Worm (Caenorhabditis elegans) whole organism, mixed stage, embryonic: ENCODE data around the gene mtrr-1.
A peak's percentile ranks its signal among the peaks of the same experiment; 100 is the strongest.

Experiments
- M03D4.4 ChIP-seq: sonication (generic microtip); optimal IDR thresholded peaks from 2 replicates; lab custom pipeline; 2017; ENCODE audit warnings: mild to moderate bottlenecking, missing genetic modification characterization, missing compliant biosample characterization
- bed-3 ChIP-seq: fragments of 200-800 bp; sonication (Bioruptor generic); optimal IDR thresholded peaks from 3 replicates; lab custom pipeline; 2018; ENCODE audit warnings: mild to moderate bottlenecking, missing genetic modification characterization, moderate library complexity, missing compliant biosample characterization
- blmp-1 ChIP-seq: fragments of 150-350 bp; optimal IDR thresholded peaks from 2 replicates; lab custom pipeline; 2014; ENCODE audit warnings: missing biosample characterization, missing genetic modification characterization
- ceh-39 ChIP-seq: fragments of 150-350 bp; optimal IDR thresholded peaks from 2 replicates; lab custom pipeline; 2014; ENCODE audit warnings: missing biosample characterization, missing genetic modification characterization
- ces-1 ChIP-seq: fragments of 150-350 bp; optimal IDR thresholded peaks from 2 replicates; lab custom pipeline; 2014; ENCODE audit warnings: missing biosample characterization, missing genetic modification reagents, missing genetic modification characterization
- cnd-1 ChIP-seq: fragments of 200-800 bp; sonication (Bioruptor generic); optimal IDR thresholded peaks from 2 replicates; lab custom pipeline; 2018; ENCODE audit warnings: mild to moderate bottlenecking, missing genetic modification characterization, missing compliant biosample characterization
- drap-1 ChIP-seq: fragments of 200-800 bp; sonication (Bioruptor generic); optimal IDR thresholded peaks from 3 replicates; lab custom pipeline; 2018; ENCODE audit warnings: mild to moderate bottlenecking, missing genetic modification characterization, missing compliant biosample characterization
- elt-1 ChIP-seq: sonication (generic microtip); optimal IDR thresholded peaks from 2 replicates; lab custom pipeline; 2017; ENCODE audit warnings: missing genetic modification characterization, mild to moderate bottlenecking, missing compliant biosample characterization, antibody characterized with exemption, moderate library complexity, borderline replicate concordance; ENCODE audit not compliant: insufficient read depth
- elt-3 ChIP-seq: fragments of 150-350 bp; optimal IDR thresholded peaks from 2 replicates; lab custom pipeline; 2014; ENCODE audit warnings: missing biosample characterization, missing genetic modification characterization
- ham-2 ChIP-seq: fragments of 200-800 bp; sonication (Bioruptor generic); optimal IDR thresholded peaks from 2 replicates; lab custom pipeline; 2018; ENCODE audit warnings: mild to moderate bottlenecking, missing genetic modification characterization, missing compliant biosample characterization
- lin-13 ChIP-seq: fragments of 150-350 bp; optimal IDR thresholded peaks from 2 replicates; lab custom pipeline; 2014; ENCODE audit warnings: missing biosample characterization, missing genetic modification characterization
- lin-32 ChIP-seq: fragments of 200-800 bp; sonication (Bioruptor generic); optimal IDR thresholded peaks from 2 replicates; lab custom pipeline; 2018; ENCODE audit warnings: mild to moderate bottlenecking, missing genetic modification characterization, missing compliant biosample characterization
- lsy-2 ChIP-seq: fragments of 150-350 bp; optimal IDR thresholded peaks from 2 replicates; lab custom pipeline; 2014; ENCODE audit warnings: missing biosample characterization, missing genetic modification characterization
- mab-5 ChIP-seq: fragments of 150-350 bp; optimal IDR thresholded peaks from 2 replicates; lab custom pipeline; 2014; ENCODE audit warnings: missing biosample characterization, missing genetic modification characterization
- mep-1 ChIP-seq: fragments of 150-350 bp; optimal IDR thresholded peaks from 2 replicates; lab custom pipeline; 2017; ENCODE audit warnings: missing biosample characterization, missing genetic modification reagents, missing genetic modification characterization, inconsistent platforms
- mls-2 ChIP-seq: sonication (generic microtip); optimal IDR thresholded peaks from 2 replicates; lab custom pipeline; 2016; ENCODE audit warnings: mild to moderate bottlenecking, missing genetic modification characterization, moderate library complexity, missing compliant biosample characterization
- nhr-12 ChIP-seq: fragments of 150-350 bp; optimal IDR thresholded peaks from 2 replicates; lab custom pipeline; 2014; ENCODE audit warnings: missing biosample characterization, missing genetic modification characterization
- nhr-2 ChIP-seq: fragments of 150-350 bp; optimal IDR thresholded peaks from 2 replicates; lab custom pipeline; 2014; ENCODE audit warnings: missing biosample characterization, missing genetic modification characterization
- nhr-28 ChIP-seq: fragments of 150-350 bp; optimal IDR thresholded peaks from 2 replicates; lab custom pipeline; 2014; ENCODE audit warnings: missing biosample characterization, missing genetic modification characterization
- nhr-76 ChIP-seq: sonication (generic microtip); optimal IDR thresholded peaks from 2 replicates; lab custom pipeline; 2017; ENCODE audit warnings: missing biosample characterization, missing genetic modification characterization
- pha-4 ChIP-seq: fragments of 150-350 bp; optimal IDR thresholded peaks from 2 replicates; lab custom pipeline; 2018; ENCODE audit warnings: missing biosample characterization, missing genetic modification reagents, missing genetic modification characterization
- sem-2 ChIP-seq: fragments of 200-800 bp; sonication (Bioruptor generic); optimal IDR thresholded peaks from 2 replicates; lab custom pipeline; 2018; ENCODE audit warnings: mild to moderate bottlenecking, missing genetic modification characterization, missing compliant biosample characterization
- snpc-4 ChIP-seq: fragments of 150-350 bp; optimal IDR thresholded peaks from 2 replicates; lab custom pipeline; 2014; ENCODE audit warnings: missing biosample characterization, missing genetic modification characterization
- tbx-8 ChIP-seq: fragments of 200-800 bp; sonication (Bioruptor generic); optimal IDR thresholded peaks from 2 replicates; lab custom pipeline; 2018; ENCODE audit warnings: mild to moderate bottlenecking, missing genetic modification characterization, moderate library complexity, missing compliant biosample characterization
- unc-39 ChIP-seq: fragments of 150-350 bp; optimal IDR thresholded peaks from 2 replicates; lab custom pipeline; 2014; ENCODE audit warnings: missing biosample characterization, missing genetic modification characterization
- unc-62 ChIP-seq: fragments of 150-350 bp; optimal IDR thresholded peaks from 2 replicates; lab custom pipeline; 2014; ENCODE audit warnings: missing biosample characterization, missing genetic modification reagents, missing genetic modification characterization
- zip-8 ChIP-seq: fragments of 150-350 bp; optimal IDR thresholded peaks from 2 replicates; lab custom pipeline; 2014; ENCODE audit warnings: missing biosample characterization, missing genetic modification characterization

Gene mtrr-1

DNA sequence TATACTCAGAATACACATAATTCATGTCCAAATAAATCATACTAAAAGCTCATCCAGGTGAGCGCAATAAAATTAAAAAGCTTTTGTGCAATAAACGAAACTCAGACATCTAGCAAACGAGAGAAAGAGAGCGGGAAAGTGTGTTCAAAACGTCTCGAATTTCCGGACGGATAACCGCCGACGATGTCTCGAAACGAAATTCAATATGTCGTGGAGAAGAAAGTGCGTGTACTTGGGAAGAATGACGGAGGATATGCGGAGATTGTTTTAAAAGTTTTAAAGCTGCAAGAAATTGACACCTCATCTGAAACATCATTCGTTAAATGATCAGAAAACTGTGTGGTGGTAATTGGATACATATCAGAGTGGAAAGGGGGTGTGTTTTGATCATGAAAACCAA, 29.0 kb downstream of the mtrr-1 start:
- no peak for TF ChIP-seq elt-1 (tag; lab: Kevin White, UChicago)
- TF ChIP-seq drap-1 (GFP tag; lab: Kevin White, UChicago) = no peak
- no peak for TF ChIP-seq ham-2 (GFP tag; lab: Kevin White, UChicago)
- no peak for TF ChIP-seq elt-3 (tag; lab: Kevin White, UChicago)
- TF ChIP-seq nhr-28 (tag; lab: Kevin White, UChicago) = no peak
- TF ChIP-seq nhr-12 (tag; lab: Kevin White, UChicago) = no peak
- no peak for TF ChIP-seq bed-3 (GFP tag; lab: Kevin White, UChicago)
- TF ChIP-seq mls-2 (tag; lab: Kevin White, UChicago) = no peak
- no peak for TF ChIP-seq ces-1 (GFP tag; lab: Kevin White, UChicago)
- no peak for TF ChIP-seq mep-1 (tag; lab: Kevin White, UChicago)
- no peak for TF ChIP-seq snpc-4 (tag; lab: Kevin White, UChicago)

DNA sequence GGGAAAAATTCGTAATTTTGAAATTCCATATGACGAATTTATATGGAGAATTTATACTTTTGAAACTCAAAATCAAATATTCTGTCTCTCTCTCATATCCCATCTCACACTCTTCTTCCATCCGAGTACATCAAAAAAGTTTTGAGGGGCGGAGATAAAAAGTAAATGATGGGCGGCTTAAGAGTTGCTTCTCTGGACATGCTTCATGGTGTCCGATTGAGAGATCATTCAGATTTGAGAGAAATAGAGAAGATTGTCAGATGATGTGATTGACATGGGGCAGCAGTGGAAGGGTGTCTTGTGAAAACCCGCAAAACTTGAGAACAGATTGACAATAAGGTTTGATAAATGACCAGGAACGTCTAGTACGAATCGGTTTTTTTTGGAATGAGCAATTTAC, 29.9 kb downstream of the mtrr-1 start:
- TF ChIP-seq snpc-4 (tag; lab: Kevin White, UChicago) (no peak), unc-62 (GFP tag; lab: Kevin White, UChicago) (peak; percentile 91), ces-1 (GFP tag; lab: Kevin White, UChicago) (peak; percentile 57)

DNA sequence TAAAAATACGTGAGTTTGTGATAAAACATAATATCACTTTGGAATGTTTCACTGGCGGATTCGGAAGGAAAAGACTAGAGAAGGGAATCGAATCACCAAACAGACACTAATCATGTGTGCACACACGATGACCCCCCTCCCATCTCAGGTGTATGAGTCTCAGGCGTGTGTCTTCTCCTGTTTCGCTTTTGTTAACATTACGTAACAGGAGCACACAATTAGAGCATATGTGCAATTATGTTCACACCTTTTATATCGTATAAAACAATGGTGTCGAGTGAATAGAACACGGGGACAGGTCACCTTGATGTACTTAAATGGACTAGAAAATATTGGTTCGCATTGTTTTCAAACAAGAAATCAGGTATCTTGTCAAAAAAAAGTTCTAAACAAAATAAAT, 31.0 kb downstream of the mtrr-1 start:
- TF ChIP-seq nhr-76 (tag; lab: Kevin White, UChicago) = no peak
- TF ChIP-seq unc-62 (GFP tag; lab: Kevin White, UChicago) = no peak
- TF ChIP-seq tbx-8 (GFP tag; lab: Kevin White, UChicago) = no peak
- TF ChIP-seq cnd-1 (tag; lab: Kevin White, UChicago) = peak; percentile 30
- no peak for TF ChIP-seq mls-2 (tag; lab: Kevin White, UChicago)
- peak; percentile 2 for TF ChIP-seq pha-4
- TF ChIP-seq zip-8 (tag; lab: Kevin White, UChicago) = peak; percentile 72
- TF ChIP-seq blmp-1 = no peak
- no peak for TF ChIP-seq sem-2
- no peak for TF ChIP-seq lin-13
- peak; percentile 38 for TF ChIP-seq unc-39 (tag; lab: Kevin White, UChicago)
- TF ChIP-seq nhr-2 (tag; lab: Kevin White, UChicago) = peak; percentile 93
- no peak for TF ChIP-seq ceh-39 (tag; lab: Kevin White, UChicago)

DNA sequence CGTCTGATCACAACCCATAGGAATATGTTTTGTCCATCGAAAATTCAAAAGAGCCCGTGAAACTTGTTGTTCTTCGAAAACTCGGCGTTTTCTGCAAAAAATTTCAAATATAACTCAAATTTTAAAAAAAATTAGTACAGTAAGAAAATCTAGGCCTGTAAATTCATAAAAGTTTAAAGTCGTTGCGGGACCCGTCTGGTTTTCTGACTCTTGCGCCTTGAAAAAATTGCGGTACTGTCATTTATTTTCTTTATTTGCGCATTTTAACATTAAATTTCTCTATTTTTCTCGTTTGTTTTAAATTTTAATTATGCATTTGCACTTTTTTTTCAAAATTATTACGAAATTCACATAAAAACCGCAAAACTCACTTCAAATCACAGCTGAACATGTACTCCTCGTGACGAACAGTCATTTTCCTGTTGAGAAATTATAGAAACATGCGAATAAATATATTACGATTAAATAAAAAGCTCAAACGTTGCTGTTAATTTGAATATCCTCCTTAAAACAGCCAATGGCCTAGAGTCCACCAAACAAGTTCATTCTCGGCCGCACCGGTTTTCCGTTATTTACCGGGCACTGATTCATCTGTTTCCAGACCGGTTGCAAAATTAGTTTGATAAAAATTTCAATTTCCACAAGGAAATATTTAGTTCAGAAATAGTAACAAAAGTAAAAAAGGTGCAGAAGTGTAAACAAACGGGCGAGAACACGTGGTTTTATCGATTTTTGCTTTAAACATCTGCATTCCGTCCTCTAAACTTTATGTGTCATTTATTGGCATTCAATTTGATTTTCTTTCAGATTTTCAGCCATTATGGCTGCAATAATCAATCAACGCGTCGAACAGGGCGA, 33.5 kb downstream of the mtrr-1 start, which contains the start of the genes csa-1 and wdfy-2:
Gene csa-1, minus strand, starts transcription at position 669 of the 858 bp plus-strand sequence.
Gene wdfy-2, plus strand, starts transcription at position 808 of the 858 bp plus-strand sequence.
- TF ChIP-seq blmp-1 = no peak
- TF ChIP-seq mab-5 (tag; lab: Kevin White, UChicago) = no peak
- TF ChIP-seq M03D4.4 (tag; lab: Kevin White, UChicago) = no peak
- TF ChIP-seq elt-3 (tag; lab: Kevin White, UChicago) = no peak
- TF ChIP-seq zip-8 (tag; lab: Kevin White, UChicago) = no peak
- TF ChIP-seq nhr-76 (tag; lab: Kevin White, UChicago) = no peak
- TF ChIP-seq snpc-4 (tag; lab: Kevin White, UChicago) = no peak
- no peak for TF ChIP-seq lin-32 (GFP tag; lab: Kevin White, UChicago)
- no peak for TF ChIP-seq elt-1 (tag; lab: Kevin White, UChicago)

DNA sequence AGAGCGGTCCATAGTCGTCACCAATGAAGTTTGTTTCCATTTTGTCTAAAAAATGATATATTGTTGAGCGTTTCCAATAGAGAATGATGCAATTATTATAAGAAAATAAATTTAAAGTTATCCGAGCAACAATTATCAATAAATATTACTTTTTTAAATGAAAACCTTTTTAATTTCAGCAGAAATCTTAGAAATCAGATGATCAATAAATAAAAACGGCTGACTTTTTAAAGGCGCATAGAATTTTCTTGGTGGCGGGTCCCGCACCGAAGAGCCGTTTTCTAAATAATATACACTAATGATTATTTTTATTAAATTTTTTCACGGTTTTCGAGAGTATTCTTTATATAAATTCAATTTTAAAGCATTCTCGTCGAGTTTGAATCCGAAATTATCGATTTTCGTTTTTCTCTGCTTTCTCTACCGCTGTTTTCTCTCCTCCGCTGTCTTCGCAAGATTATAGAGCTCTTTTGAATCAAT, 37.1 kb downstream of the mtrr-1 start, which contains the start of gene rab-39:
Gene rab-39, minus strand, starts transcription at position 51 of the 480 bp plus-strand sequence.
- TF ChIP-seq mep-1 (tag; lab: Kevin White, UChicago) (peak; percentile 36), elt-3 (tag; lab: Kevin White, UChicago) (no peak), mls-2 (tag; lab: Kevin White, UChicago) (no peak), pha-4 (no peak), ces-1 (GFP tag; lab: Kevin White, UChicago) (peak; percentile 74), snpc-4 (tag; lab: Kevin White, UChicago) (no peak), lsy-2 (tag; lab: Kevin White, UChicago) (peak; percentile 12)
